Worm (Caenorhabditis elegans) whole organism, L4 larva: ENCODE results near the gene C02B4.3.

Experiments
- F37D6.2 ChIP-seq: sonication (generic microtip); optimal IDR thresholded peaks from 2 replicates; lab custom pipeline; 2016; ENCODE audit warnings: mild to moderate bottlenecking, missing genetic modification characterization, missing compliant biosample characterization
- Y5F2A.4 ChIP-seq: fragments of 200-800 bp; sonication (Bioruptor generic); optimal IDR thresholded peaks from 2 replicates; lab custom pipeline; 2018; ENCODE audit warnings: mild to moderate bottlenecking, missing genetic modification characterization, missing compliant biosample characterization
- ZK337.2 ChIP-seq: fragments of 200-800 bp; sonication (Bioruptor generic); IDR thresholded peaks from 2 replicates; pipeline ENCODE4 v1.3.6; 2022; ENCODE audit warnings: missing genetic modification reagents, missing genetic modification characterization, missing compliant biosample characterization
- aha-1 ChIP-seq: fragments of 150-350 bp; peaks from one replicate; lab custom pipeline; 2014; ENCODE audit warnings: missing biosample characterization, missing genetic modification characterization
- arid-1 ChIP-seq: fragments of 200-800 bp; sonication (Bioruptor generic); conservative IDR thresholded peaks from 2 replicates; pipeline ENCODE4 v1.3.6; 2022; ENCODE audit warnings: missing genetic modification reagents, missing genetic modification characterization, missing compliant biosample characterization
- ceh-20 ChIP-seq: fragments of 200-800 bp; sonication (Bioruptor generic); IDR thresholded peaks from 2 replicates; pipeline ENCODE4 v1.3.6; 2022; ENCODE audit warnings: missing genetic modification reagents, missing genetic modification characterization, missing compliant biosample characterization
- ceh-28 ChIP-seq: fragments of 150-350 bp; optimal IDR thresholded peaks from 2 replicates; lab custom pipeline; 2014; ENCODE audit warnings: missing biosample characterization, missing genetic modification reagents, missing genetic modification characterization
- ceh-32 ChIP-seq: sonication (generic microtip); optimal IDR thresholded peaks from 2 replicates; lab custom pipeline; 2016; ENCODE audit warnings: mild to moderate bottlenecking, missing genetic modification characterization, missing compliant biosample characterization; ENCODE audit not compliant: poor library complexity
- dmd-6 ChIP-seq: fragments of 200-800 bp; sonication (Bioruptor generic); IDR thresholded peaks from 2 replicates; pipeline ENCODE4 v1.3.6; 2022; ENCODE audit warnings: missing genetic modification reagents, missing genetic modification characterization, missing compliant biosample characterization
- dpl-1 ChIP-seq: fragments of 150-350 bp; optimal IDR thresholded peaks from 2 replicates; lab custom pipeline; 2014; ENCODE audit warnings: missing biosample characterization, missing genetic modification reagents, missing genetic modification characterization
- dve-1 ChIP-seq: sonication (generic microtip); optimal IDR thresholded peaks from 2 replicates; lab custom pipeline; 2017; ENCODE audit warnings: antibody characterized with exemption, mild to moderate bottlenecking, missing genetic modification characterization, missing compliant biosample characterization; ENCODE audit not compliant: insufficient read depth
- egl-43 ChIP-seq: fragments of 200-800 bp; sonication (Bioruptor generic); IDR thresholded peaks from 2 replicates; pipeline ENCODE4 v1.3.6; 2022; ENCODE audit warnings: missing genetic modification reagents, missing genetic modification characterization, missing compliant biosample characterization
- fkh-10 ChIP-seq: fragments of 150-350 bp; optimal IDR thresholded peaks from 2 replicates; lab custom pipeline; 2014; ENCODE audit warnings: missing biosample characterization, missing genetic modification reagents, missing genetic modification characterization
- fos-1 ChIP-seq: fragments of 150-350 bp; optimal IDR thresholded peaks from 2 replicates; lab custom pipeline; 2014; ENCODE audit warnings: missing biosample characterization, missing genetic modification characterization
- hmg-1.1 ChIP-seq: fragments of 200-800 bp; sonication (Bioruptor generic); IDR thresholded peaks from 2 replicates; pipeline ENCODE4 v1.3.6; 2022; ENCODE audit warnings: missing genetic modification reagents, missing genetic modification characterization, missing compliant biosample characterization
- jun-1 ChIP-seq: fragments of 150-350 bp; optimal IDR thresholded peaks from 2 replicates; lab custom pipeline; 2014; ENCODE audit warnings: missing biosample characterization, missing genetic modification reagents, missing genetic modification characterization
- lim-7 ChIP-seq: fragments of 200-800 bp; sonication (Bioruptor generic); IDR thresholded peaks from 2 replicates; pipeline ENCODE4 v1.3.6; 2022; ENCODE audit warnings: missing genetic modification characterization, missing compliant biosample characterization
- lin-1 ChIP-seq: fragments of 200-800 bp; sonication (Bioruptor generic); IDR thresholded peaks from 2 replicates; pipeline ENCODE4 v1.3.6; 2022; ENCODE audit warnings: missing genetic modification reagents, missing genetic modification characterization, missing compliant biosample characterization
- lin-13 ChIP-seq: fragments of 150-350 bp; optimal IDR thresholded peaks from 2 replicates; lab custom pipeline; 2014; ENCODE audit warnings: missing biosample characterization, missing genetic modification reagents, missing genetic modification characterization
- lin-29 ChIP-seq: fragments of 200-800 bp; sonication (Bioruptor generic); IDR thresholded peaks from 2 replicates; pipeline ENCODE4 v1.3.6; 2022; ENCODE audit warnings: missing genetic modification reagents, missing genetic modification characterization, missing compliant biosample characterization
- madf-5 ChIP-seq, 2 experiments: fragments of 200-800 bp; sonication (Bioruptor generic); IDR thresholded peaks; 2 replicates each; pipeline ENCODE4 v1.3.6; 2022; ENCODE audit warnings: missing compliant biosample characterization in 2 of 2, missing genetic modification characterization in 2 of 2
- madf-9 ChIP-seq: fragments of 200-800 bp; sonication (Bioruptor generic); conservative IDR thresholded peaks from 2 replicates; pipeline ENCODE4 v1.3.6; 2022; ENCODE audit warnings: missing genetic modification reagents, missing genetic modification characterization, missing compliant biosample characterization
- mdl-1 ChIP-seq, 2 experiments: fragments of 150-350 bp in 1 of 2; sonication (generic microtip) in 1 of 2; optimal IDR thresholded peaks; 2 replicates each; lab custom pipeline; 2014 to 2017; ENCODE audit warnings: missing biosample characterization in 2 of 2, missing genetic modification characterization in 2 of 2
- mdt-29 ChIP-seq: fragments of 200-800 bp; sonication (Bioruptor generic); IDR thresholded peaks from 2 replicates; pipeline ENCODE4 v1.3.6; 2022; ENCODE audit warnings: missing genetic modification reagents, missing genetic modification characterization, missing compliant biosample characterization
- mep-1 ChIP-seq: fragments of 150-350 bp; sonication (generic microtip); optimal IDR thresholded peaks from 3 replicates; lab custom pipeline; 2014; ENCODE audit warnings: missing biosample characterization, missing genetic modification characterization
- mes-2 ChIP-seq: sonication (generic microtip); optimal IDR thresholded peaks from 2 replicates; lab custom pipeline; 2016; ENCODE audit warnings: missing genotype, mild to moderate bottlenecking, missing genetic modification characterization, missing compliant biosample characterization; ENCODE audit not compliant: poor library complexity, severe bottlenecking
- mxl-3 ChIP-seq: fragments of 200-800 bp; sonication (Bioruptor generic); optimal IDR thresholded peaks from 2 replicates; lab custom pipeline; 2018; ENCODE audit warnings: mild to moderate bottlenecking, missing genetic modification characterization, missing compliant biosample characterization
- nhr-10 ChIP-seq: fragments of 150-350 bp; optimal IDR thresholded peaks from 2 replicates; lab custom pipeline; 2014; ENCODE audit warnings: missing biosample characterization, missing genetic modification characterization
- nhr-102 ChIP-seq: sonication (generic microtip); optimal IDR thresholded peaks from 2 replicates; lab custom pipeline; 2016; ENCODE audit warnings: mild to moderate bottlenecking, missing genetic modification characterization, moderate library complexity, missing compliant biosample characterization
- nhr-237 ChIP-seq: sonication (generic microtip); optimal IDR thresholded peaks from 2 replicates; lab custom pipeline; 2017; ENCODE audit warnings: missing biosample characterization, missing genetic modification characterization
- nhr-25 ChIP-seq: sonication (generic microtip); optimal IDR thresholded peaks from 2 replicates; lab custom pipeline; 2017; ENCODE audit warnings: missing genetic modification characterization, mild to moderate bottlenecking, missing compliant biosample characterization, antibody characterized with exemption, moderate library complexity, borderline replicate concordance; ENCODE audit not compliant: insufficient read depth
- nhr-41 ChIP-seq: fragments of 200-800 bp; sonication (Bioruptor generic); IDR thresholded peaks from 2 replicates; pipeline ENCODE4 v1.3.6; 2022; ENCODE audit warnings: missing genetic modification reagents, missing genetic modification characterization, missing compliant biosample characterization
- nhr-77 ChIP-seq: fragments of 150-350 bp; optimal IDR thresholded peaks from 2 replicates; lab custom pipeline; 2014; ENCODE audit warnings: missing biosample characterization, missing genetic modification characterization
- pha-4 ChIP-seq, 2 experiments: fragments of 150-350 bp in 1 of 2; fragments of 200-800 bp in 1 of 2; sonication (Bioruptor generic) in 1 of 2; IDR thresholded peaks in 1 of 2; optimal IDR thresholded peaks in 1 of 2; 2 replicates each; pipeline versions ENCODE4 v1.3.6 to Lab custom; 2014 to 2022; ENCODE audit warnings: missing genetic modification characterization in 2 of 2, missing genetic modification reagents in 2 of 2, missing biosample characterization in 1 of 2, missing compliant biosample characterization in 1 of 2
- rbr-2 ChIP-seq: sonication (generic microtip); optimal IDR thresholded peaks from 2 replicates; lab custom pipeline; 2016; ENCODE audit warnings: missing genotype, missing genetic modification characterization, missing compliant biosample characterization
- saeg-2 ChIP-seq: fragments of 200-800 bp; sonication (Bioruptor generic); IDR thresholded peaks from 2 replicates; pipeline ENCODE4 v1.3.6; 2022; ENCODE audit warnings: missing genetic modification reagents, missing genetic modification characterization, missing compliant biosample characterization
- snpc-1.2 ChIP-seq: fragments of 200-800 bp; sonication (Bioruptor generic); IDR thresholded peaks from 2 replicates; pipeline ENCODE4 v1.3.6; 2022; ENCODE audit warnings: missing genetic modification reagents, missing genetic modification characterization, missing compliant biosample characterization
- snpc-4 ChIP-seq: fragments of 150-350 bp; optimal IDR thresholded peaks from 2 replicates; lab custom pipeline; 2014; ENCODE audit warnings: missing biosample characterization, missing genetic modification characterization
- spr-1 ChIP-seq: sonication (generic microtip); optimal IDR thresholded peaks from 2 replicates; lab custom pipeline; 2016; ENCODE audit warnings: mild to moderate bottlenecking, missing genetic modification characterization, missing compliant biosample characterization
- spr-3 ChIP-seq: fragments of 200-800 bp; sonication (Bioruptor generic); optimal IDR thresholded peaks from 2 replicates; lab custom pipeline; 2018; ENCODE audit warnings: mild to moderate bottlenecking, missing genetic modification characterization, missing compliant biosample characterization
- tag-97 ChIP-seq: fragments of 200-800 bp; sonication (Bioruptor generic); IDR thresholded peaks from 2 replicates; pipeline ENCODE4 v1.3.6; 2022; ENCODE audit warnings: missing genetic modification characterization, missing compliant biosample characterization
- unc-130 ChIP-seq: sonication (generic microtip); optimal IDR thresholded peaks from 2 replicates; lab custom pipeline; 2016; ENCODE audit warnings: missing genetic modification reagents, missing genetic modification characterization, missing compliant biosample characterization
- unc-39 ChIP-seq: sonication (generic microtip); optimal IDR thresholded peaks from 2 replicates; lab custom pipeline; 2017; ENCODE audit warnings: missing biosample characterization, missing genetic modification characterization
- unc-62 ChIP-seq, 3 experiments: fragments of 150-350 bp in 1 of 3; sonication (generic microtip); optimal IDR thresholded peaks in 2 of 3; peaks in 1 of 3; 1 replicate in 1 of 3; 2 replicates in 2 of 3; lab custom pipeline; 2014 to 2017; ENCODE audit warnings: missing biosample characterization in 3 of 3, missing genetic modification characterization in 3 of 3, missing genetic modification reagents in 3 of 3, missing genotype in 1 of 3
- zag-1 ChIP-seq: fragments of 150-350 bp; optimal IDR thresholded peaks from 2 replicates; lab custom pipeline; 2014; ENCODE audit warnings: missing biosample characterization, missing genetic modification characterization
- zfp-2 ChIP-seq: sonication (generic microtip); optimal IDR thresholded peaks from 2 replicates; lab custom pipeline; 2016; ENCODE audit warnings: mild to moderate bottlenecking, missing genetic modification characterization, missing compliant biosample characterization
- zfp-3 ChIP-seq: fragments of 200-800 bp; sonication (Bioruptor generic); conservative IDR thresholded peaks from 2 replicates; pipeline ENCODE4 v1.3.6; 2022; ENCODE audit warnings: missing genetic modification reagents, missing genetic modification characterization, missing compliant biosample characterization
- zip-11 ChIP-seq: fragments of 200-800 bp; sonication (Bioruptor generic); IDR thresholded peaks from 2 replicates; pipeline ENCODE4 v1.3.6; 2022; ENCODE audit warnings: missing genetic modification characterization, missing compliant biosample characterization
- ztf-7 ChIP-seq: fragments of 150-350 bp; optimal IDR thresholded peaks from 2 replicates; lab custom pipeline; 2014; ENCODE audit warnings: missing biosample characterization, missing genetic modification characterization

The C02B4.3 gene

DNA sequence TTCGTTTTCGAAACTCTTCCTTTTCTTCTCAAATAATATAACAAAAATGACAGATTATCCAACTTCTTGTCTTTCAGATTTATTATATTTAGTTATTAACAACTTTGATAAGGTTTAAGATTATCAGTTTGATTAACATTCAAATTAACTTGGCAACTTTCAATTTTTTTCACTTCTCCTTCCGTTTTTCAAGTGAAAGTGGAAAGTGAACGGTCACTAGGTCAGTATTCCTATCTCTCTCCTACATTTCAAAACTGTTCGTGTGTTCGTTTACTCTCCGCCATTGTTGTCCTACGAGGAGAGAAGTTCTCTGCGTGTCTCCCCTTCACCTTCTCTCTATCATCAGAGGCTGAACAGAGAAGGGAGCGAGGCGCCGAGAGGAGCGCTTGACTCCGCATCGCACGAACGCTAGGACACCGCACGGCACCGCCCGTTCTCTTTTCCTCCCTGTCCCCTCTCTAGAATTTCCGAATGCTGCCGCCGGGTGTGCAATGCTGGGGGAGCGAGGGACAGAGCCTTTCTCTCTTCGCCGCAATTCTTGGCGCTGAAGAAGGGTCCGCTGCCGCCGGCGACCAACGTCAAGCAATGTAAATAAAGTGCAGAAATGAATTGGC lies 3.1 kb downstream of the C02B4.3 start (continued):
- peak; percentile 36 for TF ChIP-seq spr-1 (tag; lab: Kevin White, UChicago)
- no peak for TF ChIP-seq nhr-10 (tag; lab: Kevin White, UChicago)
- TF ChIP-seq jun-1 (tag; lab: Kevin White, UChicago), result no peak
- no peak for TF ChIP-seq madf-5 (GFP tag; IDR thresholded peaks at IDR 0.05; lab: Robert Waterston, UW)
- TF ChIP-seq unc-39 (tag; lab: Kevin White, UChicago), result no peak
- peak; percentile 70 for TF ChIP-seq mes-2 (tag; lab: Kevin White, UChicago)
- TF ChIP-seq ceh-32, result peak; percentile 66
- no peak for TF ChIP-seq Y5F2A.4
- no peak for TF ChIP-seq lin-13 (GFP tag; lab: Kevin White, UChicago)
- TF ChIP-seq dve-1 (tag; lab: Kevin White, UChicago), result peak; percentile 42
- TF ChIP-seq ZK337.2 (GFP tag; lab: Robert Waterston, UW), result no peak
- TF ChIP-seq rbr-2, result peak; percentile 71
- no peak for TF ChIP-seq tag-97 (GFP tag; lab: Robert Waterston, UW)
- TF ChIP-seq fkh-10 (GFP tag; lab: Kevin White, UChicago), result no peak
- TF ChIP-seq saeg-2 (GFP tag; lab: Robert Waterston, UW), result no peak
- TF ChIP-seq mep-1 (tag; lab: Kevin White, UChicago), result peak; percentile 62
- peak; percentile 56 for TF ChIP-seq mxl-3 (GFP tag; lab: Kevin White, UChicago)
- TF ChIP-seq fos-1 (tag; lab: Kevin White, UChicago), result no peak
- TF ChIP-seq pha-4 (GFP tag; IDR thresholded peaks at IDR 0.05; lab: Robert Waterston, UW), result peak; percentile 40; the same call in 1 of the 2 replicates
- TF ChIP-seq pha-4 (tag; optimal IDR thresholded peaks at IDR 0.05; lab: Kevin White, UChicago), result peak; percentile 20
- no peak for TF ChIP-seq aha-1
- 0 out of 2 replicates have a peak, but pooled peaks have one; percentile 20 for TF ChIP-seq lin-29 (GFP tag; lab: Robert Waterston, UW)
- TF ChIP-seq lim-7, result no peak
- no peak for TF ChIP-seq zag-1
- no peak for TF ChIP-seq snpc-1.2 (GFP tag; lab: Robert Waterston, UW)
- no peak for TF ChIP-seq spr-3 (GFP tag; lab: Kevin White, UChicago)
- no peak for TF ChIP-seq unc-62 (GFP tag; optimal IDR thresholded peaks at IDR 0.05 in 1 of 2; lab: Kevin White, UChicago)
- TF ChIP-seq unc-62 (tag; optimal IDR thresholded peaks at IDR 0.05; lab: Kevin White, UChicago), result no peak
- TF ChIP-seq mdl-1 (tag; optimal IDR thresholded peaks at IDR 0.05; lab: Kevin White, UChicago), result peak; percentile 28 to 36
- no peak for TF ChIP-seq mdt-29 (GFP tag; lab: Robert Waterston, UW)
- no peak; the same call in 1 of the 2 replicates for TF ChIP-seq dmd-6 (GFP tag; lab: Robert Waterston, UW)
- no peak for TF ChIP-seq ztf-7 (tag; lab: Kevin White, UChicago)
- no peak for TF ChIP-seq snpc-4 (tag; lab: Kevin White, UChicago)
- TF ChIP-seq nhr-102 (tag; lab: Kevin White, UChicago), result no peak
- TF ChIP-seq ceh-20 (GFP tag; lab: Robert Waterston, UW), result peak; percentile 37; the same call in 1 of the 2 replicates
- no peak for TF ChIP-seq unc-130
- TF ChIP-seq zfp-3 (GFP tag; lab: Robert Waterston, UW), result no peak
- TF ChIP-seq zfp-2 (tag; lab: Kevin White, UChicago), result no peak
- no peak for TF ChIP-seq nhr-77 (tag; lab: Kevin White, UChicago)
- TF ChIP-seq nhr-41 (GFP tag; lab: Robert Waterston, UW), result no peak
- TF ChIP-seq ceh-28 (tag; lab: Kevin White, UChicago), result no peak
- peak; percentile 95 for TF ChIP-seq madf-9 (GFP tag; lab: Robert Waterston, UW)
- no peak for TF ChIP-seq zip-11 (GFP tag; lab: Robert Waterston, UW)
- TF ChIP-seq nhr-237 (tag; lab: Kevin White, UChicago), result no peak
- 0 out of 2 replicates have a peak, but pooled peaks have one; percentile 31 for TF ChIP-seq lin-1 (GFP tag; lab: Robert Waterston, UW)
- peak; percentile 32 for TF ChIP-seq F37D6.2 (tag; lab: Kevin White, UChicago)
- no peak for TF ChIP-seq nhr-25 (tag; lab: Kevin White, UChicago)
- TF ChIP-seq dpl-1 (GFP tag; lab: Kevin White, UChicago), result peak; percentile 0
- no peak for TF ChIP-seq arid-1 (GFP tag; lab: Robert Waterston, UW)
- TF ChIP-seq egl-43, result peak; percentile 89
- TF ChIP-seq hmg-1.1 (GFP tag; lab: Robert Waterston, UW), result peak; percentile 87
